Fruit fly (Drosophila melanogaster) S2 (cell line): Measurements from ENCODE around the gene CG13807.
A peak's percentile ranks its signal among the peaks of the same experiment; 100 is the strongest.

Source experiments
- CG8478 ChIP-seq: fragments of >200 bp; optimal IDR thresholded peaks from 2 replicates; lab custom pipeline; 2018
- CTCF ChIP-seq, 2 experiments: fragments of >200 bp; optimal IDR thresholded peaks; 2 replicates each; lab custom pipeline; 2018

dm6 chr3L:2228367-2229171 is 34.1 kb upstream of the CG13807 start:
- TF ChIP-seq CG8478 (lab: Kevin White, UChicago) (no peak), CTCF (optimal IDR thresholded peaks at IDR 0.05; lab: Kevin White, UChicago) (peak; percentile 40 to 61)
